Worm (Caenorhabditis elegans): ENCODE results near the gene cpt-2.

Gene cpt-2

ce11 chrIV:11150844-11151243 is 28.6 kb upstream of the cpt-2 start, which contains the start of gene C08F8.2:
C08F8.2 (plus strand) TSS chrIV:11150997.
- no peak for TF ChIP-seq sdc-2 (tag; optimal IDR thresholded peaks at IDR 0.05)
- no peak for TF ChIP-seq ets-4 (tag; optimal IDR thresholded peaks at IDR 0.05)
- TF ChIP-seq lim-6 (tag; optimal IDR thresholded peaks at IDR 0.05), result no peak
- no peak for TF ChIP-seq tbx-7 (tag; optimal IDR thresholded peaks at IDR 0.05)
- no peak for TF ChIP-seq ceh-48 (tag; optimal IDR thresholded peaks at IDR 0.05)
- TF ChIP-seq ceh-2 (tag; optimal IDR thresholded peaks at IDR 0.05), result no peak
- no peak for TF ChIP-seq mec-3 (tag; optimal IDR thresholded peaks at IDR 0.05; ENCODE audit: borderline replicate concordance)
- no peak for TF ChIP-seq dve-1 (tag; optimal IDR thresholded peaks at IDR 0.05)
- no peak for TF ChIP-seq pha-2 (tag; optimal IDR thresholded peaks at IDR 0.05)
- no peak for TF ChIP-seq che-1 (tag; optimal IDR thresholded peaks at IDR 0.05)
- no peak for TF ChIP-seq ceh-22 (tag; optimal IDR thresholded peaks at IDR 0.05)
- no peak for TF ChIP-seq pat-9 (tag; optimal IDR thresholded peaks at IDR 0.05)
- TF ChIP-seq nhr-11 (tag; optimal IDR thresholded peaks at IDR 0.05), result no peak
- TF ChIP-seq pha-4 (tag; optimal IDR thresholded peaks at IDR 0.05), result no peak
- TF ChIP-seq zip-5 (tag; optimal IDR thresholded peaks at IDR 0.05), result no peak
- no peak for TF ChIP-seq hlh-15 (tag; optimal IDR thresholded peaks at IDR 0.05)
- TF ChIP-seq hlh-13 (GFP tag; optimal IDR thresholded peaks at IDR 0.05), result no peak
- no peak for TF ChIP-seq hlh-8 (tag; optimal IDR thresholded peaks at IDR 0.05)

ce11 chrIV:11154425-11155114 is 24.9 kb upstream of the cpt-2 start, which contains the start of gene C08F8.3:
C08F8.3 (plus strand) TSS chrIV:11155044.
- TF ChIP-seq nfya-1 (tag; optimal IDR thresholded peaks at IDR 0.05), result peak; percentile 37

DNA sequence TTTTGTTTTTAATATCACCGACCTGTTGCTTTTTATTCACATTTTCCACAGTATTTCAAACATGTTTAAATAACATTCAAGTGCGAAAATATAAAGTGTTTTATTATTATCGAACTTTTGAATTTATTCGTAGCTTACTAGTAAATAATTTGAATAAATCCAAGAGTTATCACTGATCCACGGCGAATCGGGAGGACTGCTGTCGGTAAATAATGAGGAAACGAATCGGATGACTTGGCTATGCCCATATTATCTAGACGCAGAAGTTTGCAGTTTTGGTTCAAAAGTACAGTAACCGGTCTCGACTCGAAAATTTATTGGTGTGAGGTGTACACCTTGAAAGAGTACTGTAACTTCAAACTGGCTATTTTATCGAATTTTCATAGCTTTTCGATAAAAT is 22.9 kb upstream of the cpt-2 start:
- TF ChIP-seq zip-5 (tag; optimal IDR thresholded peaks at IDR 0.05) (no peak), ceh-14 (tag; optimal IDR thresholded peaks at IDR 0.05) (no peak), pax-1 (tag; optimal IDR thresholded peaks at IDR 0.05) (no peak), gmeb-2 (tag; optimal IDR thresholded peaks at IDR 0.05) (no peak), pat-9 (tag; optimal IDR thresholded peaks at IDR 0.05) (no peak), K02D7.2 (tag; optimal IDR thresholded peaks at IDR 0.05) (no peak), ceh-45 (GFP tag; IDR thresholded peaks at IDR 0.05) (no peak), hlh-15 (tag; optimal IDR thresholded peaks at IDR 0.05) (no peak), ceh-22 (tag; optimal IDR thresholded peaks at IDR 0.05) (no peak), lin-11 (tag; optimal IDR thresholded peaks at IDR 0.05) (no peak), hlh-30 (tag; optimal IDR thresholded peaks at IDR 0.05; ENCODE audit: insufficient read depth) (no peak), sdc-2 (tag; optimal IDR thresholded peaks at IDR 0.05) (no peak), odd-2 (tag; optimal IDR thresholded peaks at IDR 0.05) (no peak), madf-2 (tag; optimal IDR thresholded peaks at IDR 0.05) (no peak), dmd-4 (tag; optimal IDR thresholded peaks at IDR 0.05; ENCODE audit: borderline replicate concordance) (no peak), hlh-6 (tag; optimal IDR thresholded peaks at IDR 0.05) (no peak), elt-4 (tag; optimal IDR thresholded peaks at IDR 0.05) (no peak), tbx-7 (tag; optimal IDR thresholded peaks at IDR 0.05) (no peak), ztf-16 (tag; optimal IDR thresholded peaks at IDR 0.05) (no peak)

DNA sequence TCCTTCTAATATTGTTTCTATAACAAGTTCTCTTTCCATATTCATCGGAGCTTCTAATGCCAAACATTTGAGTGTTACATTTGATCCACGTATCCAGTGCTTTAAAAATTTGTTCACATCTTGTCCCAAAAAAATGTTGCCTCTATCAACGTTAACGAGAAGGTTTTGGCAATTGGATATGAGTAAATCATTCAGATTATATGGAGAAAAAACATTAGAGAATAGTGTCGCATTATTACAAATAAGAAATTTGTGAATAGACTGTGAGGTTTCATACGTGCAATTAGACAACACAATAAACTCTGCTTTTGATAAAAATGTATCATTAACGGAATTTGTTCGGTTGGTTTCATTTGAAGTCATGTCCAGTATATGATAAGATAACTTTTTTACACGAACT is 19.6 kb upstream of the cpt-2 start, which contains the start of gene mboa-4:
Gene mboa-4, minus strand, starts transcription at position 101 of the 400 bp plus-strand sequence.
- no peak for TF ChIP-seq ceh-18 (tag; optimal IDR thresholded peaks at IDR 0.05)
- TF ChIP-seq K02D7.2 (tag; optimal IDR thresholded peaks at IDR 0.05), result no peak
- no peak for TF ChIP-seq ceh-34 (tag; optimal IDR thresholded peaks at IDR 0.05)
- no peak for TF ChIP-seq ceh-48 (tag; optimal IDR thresholded peaks at IDR 0.05)
- TF ChIP-seq npax-4 (tag; optimal IDR thresholded peaks at IDR 0.05), result no peak
- TF ChIP-seq hlh-15 (tag; optimal IDR thresholded peaks at IDR 0.05), result no peak
- no peak for TF ChIP-seq Y22D7AL.16 (tag; optimal IDR thresholded peaks at IDR 0.05)
- no peak for TF ChIP-seq C38D4.7 (GFP tag; optimal IDR thresholded peaks at IDR 0.05)
- no peak for TF ChIP-seq hlh-13 (GFP tag; optimal IDR thresholded peaks at IDR 0.05)
- TF ChIP-seq hlh-30 (tag; optimal IDR thresholded peaks at IDR 0.05; ENCODE audit: insufficient read depth), result no peak
- no peak for TF ChIP-seq ceh-22 (tag; optimal IDR thresholded peaks at IDR 0.05)
- TF ChIP-seq T23F11.4 (GFP tag; optimal IDR thresholded peaks at IDR 0.05), result no peak
- no peak for TF ChIP-seq pax-1 (tag; optimal IDR thresholded peaks at IDR 0.05)
- no peak for TF ChIP-seq pha-2 (tag; optimal IDR thresholded peaks at IDR 0.05)
- no peak for TF ChIP-seq tbx-7 (tag; optimal IDR thresholded peaks at IDR 0.05)
- no peak for TF ChIP-seq unc-3 (GFP tag; conservative IDR thresholded peaks at IDR 0.05)
- no peak for TF ChIP-seq unc-3 (tag; optimal IDR thresholded peaks at IDR 0.05)
- no peak for TF ChIP-seq K09A11.1 (tag; optimal IDR thresholded peaks at IDR 0.05; ENCODE audit: insufficient read depth)
